Fruit fly (Drosophila melanogaster) whole organism, wandering third instar larva: ENCODE results near the gene CG43165.

ENCODE experiments used
- Dfd ChIP-seq: fragments of >200 bp; optimal IDR thresholded peaks from 2 replicates; lab custom pipeline; 2017; ENCODE audit warnings: missing biosample characterization, missing genetic modification characterization
- dl ChIP-seq, 2 experiments: fragments of 175-275, 200-275 bp in 1 of 2; fragments of 200-275 bp in 1 of 2; sonication (Bioruptor generic); optimal IDR thresholded peaks; lab custom pipeline; 2018; ENCODE audit warnings: mild to moderate bottlenecking in 2 of 2, missing biosample characterization in 2 of 2, missing genetic modification characterization in 2 of 2, moderate library complexity in 2 of 2; ENCODE audit not compliant: partially characterized antibody in 2 of 2, insufficient read depth in 1 of 2
- dsf ChIP-seq: sonication (Bioruptor generic); optimal IDR thresholded peaks from 2 replicates; lab custom pipeline; 2016; ENCODE audit warnings: missing biosample characterization, missing genetic modification characterization, borderline replicate concordance
- foxo ChIP-seq, 2 experiments: fragments of 200-800 bp; sonication (Bioruptor generic); optimal IDR thresholded peaks; 2 replicates in 1 of 2; 3 replicates in 1 of 2; lab custom pipeline; 2016 to 2017; ENCODE audit warnings: missing biosample characterization in 2 of 2, missing genetic modification characterization in 2 of 2

- TF ChIP-seq dl (GFP tag; optimal IDR thresholded peaks at IDR 0.05; lab: Kevin White, UChicago; ENCODE audit: insufficient read depth in 1 of 2, partially characterized antibody in 2 of 2) (no peak), dsf (no peak), Dfd (GFP tag; lab: Kevin White, UChicago) (no peak), foxo (GFP tag; optimal IDR thresholded peaks at IDR 0.05; lab: Kevin White, UChicago) (no peak)
These were observed 25.1 kb downstream of the CG43165 start, which contains the start of gene Sfp24Bb for dm6 chr2L:3669675-3670074.
